Worm (Caenorhabditis elegans) whole organism, mixed stage, embryonic: Measurements from ENCODE around the gene srsx-30.

Experiments used
- M03D4.4 ChIP-seq: sonication (generic microtip); optimal IDR thresholded peaks from 2 replicates; lab custom pipeline; 2017; ENCODE audit warnings: mild to moderate bottlenecking, missing genetic modification characterization, missing compliant biosample characterization
- blmp-1 ChIP-seq: fragments of 150-350 bp; optimal IDR thresholded peaks from 2 replicates; lab custom pipeline; 2014; ENCODE audit warnings: missing biosample characterization, missing genetic modification characterization
- ceh-39 ChIP-seq: fragments of 150-350 bp; optimal IDR thresholded peaks from 2 replicates; lab custom pipeline; 2014; ENCODE audit warnings: missing biosample characterization, missing genetic modification characterization
- ceh-43 ChIP-seq: fragments of 200-800 bp; sonication (Bioruptor generic); optimal IDR thresholded peaks from 2 replicates; lab custom pipeline; 2018; ENCODE audit warnings: mild to moderate bottlenecking, missing genetic modification characterization, moderate library complexity, missing compliant biosample characterization
- ceh-83 ChIP-seq: fragments of 200-800 bp; sonication (Bioruptor generic); optimal IDR thresholded peaks from 2 replicates; lab custom pipeline; 2018; ENCODE audit warnings: mild to moderate bottlenecking, missing genetic modification characterization, missing compliant biosample characterization
- cnd-1 ChIP-seq: fragments of 200-800 bp; sonication (Bioruptor generic); optimal IDR thresholded peaks from 2 replicates; lab custom pipeline; 2018; ENCODE audit warnings: mild to moderate bottlenecking, missing genetic modification characterization, missing compliant biosample characterization
- drap-1 ChIP-seq: fragments of 200-800 bp; sonication (Bioruptor generic); optimal IDR thresholded peaks from 3 replicates; lab custom pipeline; 2018; ENCODE audit warnings: mild to moderate bottlenecking, missing genetic modification characterization, missing compliant biosample characterization
- elt-1 ChIP-seq: sonication (generic microtip); optimal IDR thresholded peaks from 2 replicates; lab custom pipeline; 2017; ENCODE audit warnings: missing genetic modification characterization, mild to moderate bottlenecking, missing compliant biosample characterization, antibody characterized with exemption, moderate library complexity, borderline replicate concordance; ENCODE audit not compliant: insufficient read depth
- elt-3 ChIP-seq: fragments of 150-350 bp; optimal IDR thresholded peaks from 2 replicates; lab custom pipeline; 2014; ENCODE audit warnings: missing biosample characterization, missing genetic modification characterization
- flh-1 ChIP-seq: fragments of 200-800 bp; sonication (Bioruptor generic); optimal IDR thresholded peaks from 2 replicates; lab custom pipeline; 2018; ENCODE audit warnings: mild to moderate bottlenecking, missing genetic modification characterization, moderate library complexity, missing compliant biosample characterization
- ham-2 ChIP-seq: fragments of 200-800 bp; sonication (Bioruptor generic); optimal IDR thresholded peaks from 2 replicates; lab custom pipeline; 2018; ENCODE audit warnings: mild to moderate bottlenecking, missing genetic modification characterization, missing compliant biosample characterization
- hlh-1 ChIP-seq: fragments of 150-350 bp; optimal IDR thresholded peaks from 2 replicates; lab custom pipeline; 2014; ENCODE audit warnings: missing biosample characterization, missing genetic modification reagents, missing genetic modification characterization
- lin-32 ChIP-seq: fragments of 200-800 bp; sonication (Bioruptor generic); optimal IDR thresholded peaks from 2 replicates; lab custom pipeline; 2018; ENCODE audit warnings: mild to moderate bottlenecking, missing genetic modification characterization, missing compliant biosample characterization
- lsy-2 ChIP-seq: fragments of 150-350 bp; optimal IDR thresholded peaks from 2 replicates; lab custom pipeline; 2014; ENCODE audit warnings: missing biosample characterization, missing genetic modification characterization
- mab-5 ChIP-seq: fragments of 150-350 bp; optimal IDR thresholded peaks from 2 replicates; lab custom pipeline; 2014; ENCODE audit warnings: missing biosample characterization, missing genetic modification characterization
- mep-1 ChIP-seq: fragments of 150-350 bp; optimal IDR thresholded peaks from 2 replicates; lab custom pipeline; 2017; ENCODE audit warnings: missing biosample characterization, missing genetic modification reagents, missing genetic modification characterization, inconsistent platforms
- mls-2 ChIP-seq: sonication (generic microtip); optimal IDR thresholded peaks from 2 replicates; lab custom pipeline; 2016; ENCODE audit warnings: mild to moderate bottlenecking, missing genetic modification characterization, moderate library complexity, missing compliant biosample characterization
- nhr-12 ChIP-seq: fragments of 150-350 bp; optimal IDR thresholded peaks from 2 replicates; lab custom pipeline; 2014; ENCODE audit warnings: missing biosample characterization, missing genetic modification characterization
- nhr-2 ChIP-seq: fragments of 150-350 bp; optimal IDR thresholded peaks from 2 replicates; lab custom pipeline; 2014; ENCODE audit warnings: missing biosample characterization, missing genetic modification characterization
- nhr-28 ChIP-seq: fragments of 150-350 bp; optimal IDR thresholded peaks from 2 replicates; lab custom pipeline; 2014; ENCODE audit warnings: missing biosample characterization, missing genetic modification characterization
- nhr-76 ChIP-seq: sonication (generic microtip); optimal IDR thresholded peaks from 2 replicates; lab custom pipeline; 2017; ENCODE audit warnings: missing biosample characterization, missing genetic modification characterization
- pha-4 ChIP-seq: fragments of 150-350 bp; optimal IDR thresholded peaks from 2 replicates; lab custom pipeline; 2018; ENCODE audit warnings: missing biosample characterization, missing genetic modification reagents, missing genetic modification characterization
- snpc-4 ChIP-seq: fragments of 150-350 bp; optimal IDR thresholded peaks from 2 replicates; lab custom pipeline; 2014; ENCODE audit warnings: missing biosample characterization, missing genetic modification characterization
- sptf-1 ChIP-seq: sonication (generic microtip); optimal IDR thresholded peaks from 2 replicates; lab custom pipeline; 2017; ENCODE audit warnings: mild to moderate bottlenecking, missing genetic modification characterization, moderate library complexity, missing compliant biosample characterization
- tbx-8 ChIP-seq: fragments of 200-800 bp; sonication (Bioruptor generic); optimal IDR thresholded peaks from 2 replicates; lab custom pipeline; 2018; ENCODE audit warnings: mild to moderate bottlenecking, missing genetic modification characterization, moderate library complexity, missing compliant biosample characterization
- unc-120 ChIP-seq: sonication (generic microtip); optimal IDR thresholded peaks from 2 replicates; lab custom pipeline; 2017; ENCODE audit warnings: missing genetic modification characterization, missing compliant biosample characterization; ENCODE audit not compliant: poor library complexity, severe bottlenecking
- zip-8 ChIP-seq: fragments of 150-350 bp; optimal IDR thresholded peaks from 2 replicates; lab custom pipeline; 2014; ENCODE audit warnings: missing biosample characterization, missing genetic modification characterization
- ztf-11 ChIP-seq: fragments of 150-350 bp; optimal IDR thresholded peaks from 2 replicates; lab custom pipeline; 2014; ENCODE audit warnings: missing biosample characterization, missing genetic modification characterization

Gene srsx-30

DNA sequence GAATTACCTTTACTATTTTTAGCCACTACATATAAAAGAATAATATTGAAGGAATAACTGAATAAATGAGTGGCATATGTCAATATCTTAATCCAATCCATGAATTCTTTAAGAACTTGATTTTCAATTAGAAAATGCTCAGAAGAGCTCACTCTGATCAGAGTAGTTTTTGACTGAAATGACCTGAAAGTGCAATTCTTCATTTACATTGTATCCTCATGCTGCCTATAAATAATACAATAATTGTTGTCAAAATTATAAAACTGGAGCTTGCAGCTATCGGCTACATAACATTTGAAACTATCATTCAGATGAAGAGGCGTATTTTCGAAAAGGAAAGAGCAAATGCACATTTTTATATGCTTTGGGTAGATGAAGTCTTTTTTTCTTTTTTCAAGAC lies 36.0 kb upstream of the srsx-30 start, which contains the start of gene srxa-19:
srxa-19 (minus strand) TSS at position 101 of the 400 bp plus-strand sequence.
- TF ChIP-seq mls-2 (tag; lab: Kevin White, UChicago) (no peak), drap-1 (GFP tag; lab: Kevin White, UChicago) (no peak), nhr-76 (tag; lab: Kevin White, UChicago) (no peak)

- TF ChIP-seq tbx-8 (no peak), sptf-1 (tag; lab: Kevin White, UChicago) (no peak), ceh-43 (GFP tag; lab: Kevin White, UChicago) (no peak), ceh-39 (tag; lab: Kevin White, UChicago) (no peak), lin-32 (GFP tag; lab: Kevin White, UChicago) (no peak), snpc-4 (tag; lab: Kevin White, UChicago) (no peak), drap-1 (GFP tag; lab: Kevin White, UChicago) (no peak)
- TF ChIP-seq, all 35 proteins: peak for 0
These were observed 35.3 kb upstream of the srsx-30 start, which contains the start of gene C08B6.6 for ce11 chrV:10123324-10123723. C08B6.6 (plus strand) TSS chrV:10123624.

- TF ChIP-seq blmp-1 (tag; lab: Kevin White, UChicago) (no peak), mab-5 (tag; lab: Kevin White, UChicago) (no peak), M03D4.4 (tag; lab: Kevin White, UChicago) (no peak), ham-2 (no peak), cnd-1 (tag; lab: Kevin White, UChicago) (no peak), flh-1 (GFP tag; lab: Kevin White, UChicago) (no peak), ceh-83 (GFP tag; lab: Kevin White, UChicago) (no peak), ceh-39 (tag; lab: Kevin White, UChicago) (no peak), mep-1 (tag; lab: Kevin White, UChicago) (no peak), hlh-1 (tag; lab: Kevin White, UChicago) (no peak), nhr-12 (tag; lab: Kevin White, UChicago) (no peak), pha-4 (tag; lab: Kevin White, UChicago) (no peak), elt-1 (tag; lab: Kevin White, UChicago) (no peak), elt-3 (no peak), lsy-2 (tag; lab: Kevin White, UChicago) (no peak), sptf-1 (tag; lab: Kevin White, UChicago) (no peak)
- TF ChIP-seq, all 35 proteins: peak for 0
These were observed 33.7 kb upstream of the srsx-30 start, which contains the start of gene C08B6.10 for ce11 chrV:10124799-10125548. C08B6.10 (plus strand) TSS chrV:10125498.

ce11 chrV:10130195-10130594 lies 28.4 kb upstream of the srsx-30 start, which contains the start of gene aos-1:
aos-1 (minus strand) TSS chrV:10130295.
- no peak for TF ChIP-seq pha-4 (tag; lab: Kevin White, UChicago)
- TF ChIP-seq mep-1 (tag; lab: Kevin White, UChicago): no peak
- no peak for TF ChIP-seq nhr-28 (tag; lab: Kevin White, UChicago)
- TF ChIP-seq elt-1 (tag; lab: Kevin White, UChicago): no peak
- TF ChIP-seq zip-8 (tag; lab: Kevin White, UChicago): no peak
- no peak for TF ChIP-seq lsy-2 (tag; lab: Kevin White, UChicago)
- TF ChIP-seq nhr-2: no peak
- TF ChIP-seq mab-5 (tag; lab: Kevin White, UChicago): no peak
- TF ChIP-seq elt-3: no peak
- TF ChIP-seq unc-120 (tag; lab: Kevin White, UChicago): no peak
- no peak for TF ChIP-seq sptf-1 (tag; lab: Kevin White, UChicago)
- no peak for TF ChIP-seq ztf-11 (tag; lab: Kevin White, UChicago)

- no peak for TF ChIP-seq blmp-1 (tag; lab: Kevin White, UChicago)
- TF ChIP-seq, all 35 proteins: peak for 0
These were observed 25.4 kb upstream of the srsx-30 start for ce11 chrV:10133277-10133676.
